Worm (Caenorhabditis elegans) whole organism, midembryonic: ENCODE measurements around the gene acr-2.

Experiments used
- T22C8.4 ChIP-seq: fragments of 200-800 bp; sonication (Bioruptor generic); IDR thresholded peaks from 2 replicates; pipeline ENCODE4 v1.3.6; 2022; ENCODE audit warnings: missing genetic modification characterization, missing compliant biosample characterization
- cog-1 ChIP-seq: sonication (generic microtip); optimal IDR thresholded peaks from 2 replicates; lab custom pipeline; 2016; ENCODE audit warnings: missing genetic modification characterization, missing compliant biosample characterization
- flt-1 ChIP-seq: fragments of 200-800 bp; sonication (Bioruptor generic); IDR thresholded peaks from 2 replicates; pipeline ENCODE4 v1.3.6; 2022; ENCODE audit warnings: missing genetic modification characterization, missing compliant biosample characterization
- klf-2 ChIP-seq: fragments of 200-800 bp; sonication (Bioruptor generic); conservative IDR thresholded peaks from 2 replicates; pipeline ENCODE4 v1.3.6; 2022; ENCODE audit warnings: missing genetic modification reagents, missing genetic modification characterization, missing compliant biosample characterization
- med-1 ChIP-seq: sonication (generic microtip); optimal IDR thresholded peaks from 2 replicates; lab custom pipeline; 2017; ENCODE audit warnings: missing genetic modification characterization, mild to moderate bottlenecking, missing compliant biosample characterization, antibody characterized with exemption, missing genetic modification reagents; ENCODE audit not compliant: insufficient read depth
- ref-1 ChIP-seq: fragments of 200-800 bp; sonication (Bioruptor generic); conservative IDR thresholded peaks from 2 replicates; pipeline ENCODE4 v1.3.6; 2022; ENCODE audit warnings: missing genetic modification reagents, missing genetic modification characterization, missing compliant biosample characterization
- tab-1 ChIP-seq: fragments of 200-800 bp; sonication (Bioruptor generic); IDR thresholded peaks from 2 replicates; pipeline ENCODE4 v1.3.6; 2022; ENCODE audit warnings: missing genetic modification characterization, missing compliant biosample characterization
- ztf-23 ChIP-seq: fragments of 200-800 bp; sonication (Bioruptor generic); IDR thresholded peaks from 2 replicates; pipeline ENCODE4 v1.3.6; 2022; ENCODE audit warnings: missing genetic modification reagents, missing genetic modification characterization, missing compliant biosample characterization
- ztf-29 ChIP-seq: fragments of 200-800 bp; sonication (Bioruptor generic); IDR thresholded peaks from 2 replicates; pipeline ENCODE4 v1.3.6; 2022; ENCODE audit warnings: missing genetic modification reagents, missing genetic modification characterization, missing compliant biosample characterization

The acr-2 gene

DNA sequence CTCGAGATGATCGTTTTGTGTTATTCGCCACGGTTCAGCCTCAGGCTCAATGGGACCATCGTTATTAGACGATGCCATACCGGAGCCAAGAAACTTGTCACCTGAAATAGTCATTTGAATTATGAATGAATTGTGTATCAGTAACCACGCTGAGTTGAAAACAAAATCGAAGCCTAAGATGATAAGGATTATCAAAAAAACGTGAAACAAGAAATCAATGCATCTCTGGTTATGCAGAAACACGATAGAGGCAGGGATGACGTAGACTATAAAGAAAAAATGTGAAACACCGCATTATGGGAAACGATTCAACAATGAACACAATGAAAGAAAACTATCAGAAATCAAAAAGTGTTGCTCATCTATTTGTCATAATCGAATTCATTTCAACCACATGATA, 20.6 kb downstream of the acr-2 start, which contains the start of gene smf-1:
smf-1 (minus strand) TSS at position 101 of the 400 bp plus-strand sequence.
- TF ChIP-seq med-1 (no peak), ztf-23 (GFP tag; lab: Robert Waterston, UW) (no peak)

ce11 chrX:6725260-6725718, 22.9 kb downstream of the acr-2 start, which contains the start of gene slc-25A10:
Gene slc-25A10, minus strand, starts transcription at chrX:6725668.
- TF ChIP-seq klf-2 (GFP tag; lab: Robert Waterston, UW) (no peak), ref-1 (GFP tag; lab: Robert Waterston, UW) (no peak), ztf-23 (GFP tag; lab: Robert Waterston, UW) (no peak), T22C8.4 (GFP tag; lab: Robert Waterston, UW) (no peak), cog-1 (tag; lab: Kevin White, UChicago) (no peak), med-1 (no peak), ztf-29 (GFP tag; lab: Robert Waterston, UW) (no peak), flt-1 (GFP tag; lab: Robert Waterston, UW) (no peak), tab-1 (GFP tag; lab: Robert Waterston, UW) (no peak)

- TF ChIP-seq ref-1 (GFP tag; lab: Robert Waterston, UW) (no peak), T22C8.4 (GFP tag; lab: Robert Waterston, UW) (no peak), tab-1 (GFP tag; lab: Robert Waterston, UW) (no peak), ztf-29 (GFP tag; lab: Robert Waterston, UW) (no peak), klf-2 (GFP tag; lab: Robert Waterston, UW) (no peak), ztf-23 (GFP tag; lab: Robert Waterston, UW) (no peak)
Observed at ce11 chrX:6728820-6729396, 26.6 kb downstream of the acr-2 start.

DNA sequence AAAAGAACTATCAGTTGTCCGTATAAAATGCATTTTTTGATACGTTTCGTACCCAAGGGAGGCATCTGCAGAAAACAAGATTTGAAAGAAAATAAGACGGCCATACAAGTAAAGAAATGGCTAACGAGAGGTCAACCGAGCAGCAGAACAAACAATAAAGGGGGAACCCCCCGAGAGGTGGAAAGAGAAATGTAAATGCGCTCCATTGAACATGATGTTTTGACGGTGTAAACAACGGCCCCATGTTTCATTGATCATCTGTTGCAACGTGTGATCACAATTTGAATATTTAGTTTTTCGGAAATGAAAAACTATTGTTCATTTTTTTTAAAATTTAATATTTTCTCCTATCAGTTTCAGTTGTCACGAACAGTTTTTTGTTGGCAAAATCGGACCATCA, 27.2 kb downstream of the acr-2 start, which contains the start of gene K11G12.6:
K11G12.6 (minus strand) TSS at position 65 of the 400 bp plus-strand sequence.
- TF ChIP-seq cog-1 (tag; lab: Kevin White, UChicago): peak; percentile 39
- TF ChIP-seq med-1: no peak
- TF ChIP-seq ref-1 (GFP tag; lab: Robert Waterston, UW): no peak
- no peak for TF ChIP-seq klf-2 (GFP tag; lab: Robert Waterston, UW)
- no peak for TF ChIP-seq ztf-29 (GFP tag; lab: Robert Waterston, UW)

ce11 chrX:6733201-6733600, 30.9 kb downstream of the acr-2 start, which contains the start of gene R03E9.2:
Gene R03E9.2, minus strand, starts transcription at chrX:6733301.
- TF ChIP-seq ztf-23 (GFP tag; lab: Robert Waterston, UW) (no peak), ref-1 (GFP tag; lab: Robert Waterston, UW) (no peak), T22C8.4 (GFP tag; lab: Robert Waterston, UW) (no peak), cog-1 (tag; lab: Kevin White, UChicago) (no peak), ztf-29 (GFP tag; lab: Robert Waterston, UW) (no peak), flt-1 (GFP tag; lab: Robert Waterston, UW) (no peak), tab-1 (GFP tag; lab: Robert Waterston, UW) (no peak), med-1 (no peak), klf-2 (GFP tag; lab: Robert Waterston, UW) (no peak)

DNA sequence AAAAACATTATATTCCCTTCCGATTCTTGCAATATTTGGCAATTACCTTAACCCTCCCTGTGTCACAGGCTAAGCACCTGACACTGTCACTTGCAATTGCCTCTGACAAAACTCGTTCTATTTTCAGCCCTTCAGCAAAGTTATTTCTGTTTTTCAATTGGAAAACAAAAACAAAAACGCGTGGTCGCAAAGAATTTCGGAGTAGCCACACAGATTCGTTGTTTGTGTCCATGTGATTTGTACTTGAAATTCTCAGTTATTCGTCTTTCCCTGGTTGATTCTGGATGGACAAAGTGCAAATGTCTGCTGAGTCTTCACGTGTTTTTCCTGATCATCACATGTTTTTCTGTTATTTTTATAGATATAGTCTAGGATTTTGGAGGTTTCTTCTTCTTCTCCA, 33.1 kb downstream of the acr-2 start:
- TF ChIP-seq klf-2 (GFP tag; lab: Robert Waterston, UW) (no peak), med-1 (no peak), flt-1 (GFP tag; lab: Robert Waterston, UW) (no peak), ztf-23 (GFP tag; lab: Robert Waterston, UW) (no peak), tab-1 (GFP tag; lab: Robert Waterston, UW) (no peak), ref-1 (GFP tag; lab: Robert Waterston, UW) (no peak), ztf-29 (GFP tag; lab: Robert Waterston, UW) (no peak), cog-1 (tag; lab: Kevin White, UChicago) (no peak), T22C8.4 (GFP tag; lab: Robert Waterston, UW) (no peak)

DNA sequence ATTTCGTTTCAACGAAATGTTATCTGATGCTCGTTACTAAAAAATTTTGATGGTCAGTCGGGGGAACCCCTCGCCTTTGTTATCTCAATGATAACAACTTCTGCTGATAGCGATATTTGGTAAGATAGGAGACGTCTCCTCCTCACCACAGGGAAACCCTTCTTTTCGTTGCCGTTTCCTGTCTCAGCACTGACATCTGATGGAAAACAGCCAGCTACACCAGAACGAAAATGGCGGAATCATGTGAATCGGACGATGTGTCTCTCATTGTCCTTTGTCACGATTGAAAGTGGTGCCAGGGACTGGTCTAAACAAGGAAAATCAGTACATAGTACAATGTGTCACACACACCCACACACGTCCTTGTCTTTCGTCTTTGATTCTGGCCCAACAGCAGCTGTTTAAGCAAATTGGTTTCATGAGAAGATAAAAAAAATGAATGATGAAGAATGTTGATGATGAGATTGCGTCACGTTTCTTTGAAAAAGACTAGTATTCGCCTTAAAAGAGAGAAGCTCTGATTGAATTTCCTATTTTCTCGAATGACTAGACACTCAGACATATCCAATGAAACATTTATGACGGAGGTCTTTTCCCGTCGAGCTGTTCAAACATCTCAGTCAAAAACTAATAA, 34.1 kb downstream of the acr-2 start:
- TF ChIP-seq klf-2 (GFP tag; lab: Robert Waterston, UW) (no peak), ztf-29 (GFP tag; lab: Robert Waterston, UW) (no peak), T22C8.4 (GFP tag; lab: Robert Waterston, UW) (no peak), tab-1 (GFP tag; lab: Robert Waterston, UW) (no peak), med-1 (no peak), ref-1 (GFP tag; lab: Robert Waterston, UW) (no peak), flt-1 (GFP tag; lab: Robert Waterston, UW) (no peak)

DNA sequence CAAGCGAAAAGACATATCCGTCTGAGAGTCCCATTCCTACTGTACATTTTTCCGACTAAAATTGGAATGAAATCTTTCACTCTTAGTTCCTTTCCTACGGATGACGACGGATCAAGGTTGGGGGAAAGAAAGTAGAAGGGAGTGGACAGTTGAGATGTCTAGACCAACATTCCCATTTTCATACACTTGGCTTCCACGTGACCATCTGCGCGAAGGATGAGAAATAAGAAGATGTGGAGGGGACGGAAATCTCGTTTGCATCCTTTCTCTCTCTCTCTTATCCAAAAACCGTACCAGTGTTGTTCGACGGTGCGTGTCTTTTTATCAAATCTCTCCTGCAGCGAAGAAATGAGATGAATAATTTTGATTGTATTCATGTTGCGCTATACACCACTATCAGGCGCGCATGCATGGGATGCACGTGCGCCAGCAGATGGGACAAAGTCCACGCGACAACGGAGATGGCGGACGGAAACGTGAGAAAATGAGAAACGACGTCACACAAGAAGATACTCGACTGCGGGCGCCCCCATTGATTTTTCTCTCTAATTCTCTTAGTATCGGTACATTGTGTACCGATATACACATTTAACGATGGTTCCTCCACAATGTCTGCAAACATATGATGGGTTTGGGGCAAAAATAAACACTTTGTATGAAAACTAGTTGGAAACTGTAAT, 35.1 kb downstream of the acr-2 start:
- TF ChIP-seq flt-1 (GFP tag; lab: Robert Waterston, UW) (no peak), tab-1 (GFP tag; lab: Robert Waterston, UW) (no peak), med-1 (no peak), T22C8.4 (GFP tag; lab: Robert Waterston, UW) (no peak), cog-1 (tag; lab: Kevin White, UChicago) (peak; percentile 64)

- TF ChIP-seq ref-1 (GFP tag; lab: Robert Waterston, UW) (no peak), T22C8.4 (GFP tag; lab: Robert Waterston, UW) (no peak), klf-2 (GFP tag; lab: Robert Waterston, UW) (no peak), med-1 (no peak), flt-1 (GFP tag; lab: Robert Waterston, UW) (no peak), ztf-23 (GFP tag; lab: Robert Waterston, UW) (no peak), ztf-29 (GFP tag; lab: Robert Waterston, UW) (no peak), cog-1 (tag; lab: Kevin White, UChicago) (no peak), tab-1 (GFP tag; lab: Robert Waterston, UW) (no peak)
Observed at ce11 chrX:6738535-6738934, 36.2 kb downstream of the acr-2 start.
